Fruit fly (Drosophila melanogaster) whole organism, embryonic: ENCODE results near the gene slif.

Source experiments
- Adf1 ChIP-seq: fragments of 200-800 bp; sonication (Bioruptor generic); IDR thresholded peaks from 2 replicates; pipeline ENCODE4 v1.3.6; 2022; ENCODE audit warnings: missing biosample characterization, missing genetic modification characterization
- Aef1 ChIP-seq: fragments of 200-800 bp; sonication (Bioruptor generic); IDR thresholded peaks from 3 replicates; pipeline ENCODE4 v1.3.6; 2022; ENCODE audit warnings: missing biosample characterization, missing genetic modification characterization
- Asciz ChIP-seq: fragments of 200-800 bp; sonication (Bioruptor generic); optimal IDR thresholded peaks from 2 replicates; lab custom pipeline; 2017; ENCODE audit warnings: missing biosample characterization, mild to moderate bottlenecking, missing genetic modification characterization, missing genetic modification reagents
- BtbVII ChIP-seq: fragments of 200-800 bp; sonication (Bioruptor generic); optimal IDR thresholded peaks from 3 replicates; lab custom pipeline; 2017; ENCODE audit warnings: missing biosample characterization, mild to moderate bottlenecking, missing genetic modification characterization
- CG11560 ChIP-seq: fragments of 200-800 bp; sonication (Bioruptor generic); IDR thresholded peaks from 3 replicates; pipeline ENCODE4 v1.3.6; 2022; ENCODE audit warnings: missing biosample characterization, missing genetic modification characterization
- CG11723 ChIP-seq: fragments of 200-800 bp; sonication (Bioruptor generic); optimal IDR thresholded peaks from 2 replicates; lab custom pipeline; 2017; ENCODE audit warnings: missing biosample characterization, mild to moderate bottlenecking, missing genetic modification characterization
- CG12071 ChIP-seq: fragments of 200-800 bp; sonication (Bioruptor generic); optimal IDR thresholded peaks from 3 replicates; lab custom pipeline; 2018; ENCODE audit warnings: missing biosample characterization, mild to moderate bottlenecking, missing genetic modification characterization
- CG12769 ChIP-seq: fragments of 200-800 bp; sonication (Bioruptor generic); optimal IDR thresholded peaks from 2 replicates; lab custom pipeline; 2019; ENCODE audit warnings: missing biosample characterization, mild to moderate bottlenecking, missing genetic modification characterization, moderate library complexity
- CG13287 ChIP-seq: fragments of 200-800 bp; sonication (Bioruptor generic); IDR thresholded peaks from 2 replicates; pipeline ENCODE4 v1.3.6; 2022; ENCODE audit warnings: missing biosample characterization, missing genetic modification characterization; ENCODE audit not compliant: partially characterized antibody
- CG13775 ChIP-seq: fragments of 200-800 bp; sonication (Bioruptor generic); optimal IDR thresholded peaks from 3 replicates; lab custom pipeline; 2017; ENCODE audit warnings: missing biosample characterization, mild to moderate bottlenecking, missing genetic modification characterization
- CG18599 ChIP-seq: fragments of 200-800 bp; sonication (Bioruptor generic); optimal IDR thresholded peaks from 3 replicates; lab custom pipeline; 2017; ENCODE audit warnings: missing biosample characterization, missing genetic modification characterization, mild to moderate bottlenecking, moderate library complexity, missing genetic modification reagents
- CG2120 ChIP-seq: fragments of 200-800 bp; sonication (Bioruptor generic); optimal IDR thresholded peaks from 3 replicates; lab custom pipeline; 2016; ENCODE audit warnings: missing biosample characterization, missing genetic modification characterization
- CG3163 ChIP-seq: fragments of 200-800 bp; sonication (Bioruptor generic); optimal IDR thresholded peaks from 3 replicates; lab custom pipeline; 2016; ENCODE audit warnings: missing biosample characterization, missing genetic modification characterization
- CG32767 ChIP-seq: fragments of 200-800 bp; sonication (Bioruptor generic); IDR thresholded peaks from 2 replicates; pipeline ENCODE4 v1.3.6; 2022; ENCODE audit warnings: missing biosample characterization, missing genetic modification characterization
- CG5953 ChIP-seq: fragments of 200-800 bp; sonication (Bioruptor generic); IDR thresholded peaks from 2 replicates; pipeline ENCODE4 v1.3.6; 2022; ENCODE audit warnings: missing biosample characterization, missing genetic modification characterization
- CG6254 ChIP-seq: fragments of 200-800 bp; sonication (Bioruptor generic); optimal IDR thresholded peaks from 3 replicates; lab custom pipeline; 2017; ENCODE audit warnings: mild to moderate bottlenecking, missing biosample characterization, missing genetic modification reagents, missing genetic modification characterization
- CG6765 ChIP-seq: fragments of 200-800 bp; sonication (Bioruptor generic); optimal IDR thresholded peaks from 3 replicates; lab custom pipeline; 2017; ENCODE audit warnings: missing biosample characterization, mild to moderate bottlenecking, missing genetic modification characterization
- Deaf1 ChIP-seq: fragments of 200-800 bp; optimal IDR thresholded peaks from 3 replicates; lab custom pipeline; 2019; ENCODE audit warnings: missing biosample characterization, mild to moderate bottlenecking, missing genetic modification characterization, moderate library complexity
- Dll ChIP-seq: fragments of 200-800 bp; sonication (Bioruptor generic); IDR thresholded peaks from 4 replicates; pipeline ENCODE4 v1.3.6; 2022; ENCODE audit warnings: missing biosample characterization, missing genetic modification characterization; ENCODE audit not compliant: partially characterized antibody
- Dp ChIP-seq: fragments of 200-800 bp; sonication (Bioruptor generic); optimal IDR thresholded peaks from 2 replicates; lab custom pipeline; 2018; ENCODE audit warnings: missing biosample characterization, mild to moderate bottlenecking, missing genetic modification characterization, moderate library complexity
- Drgx ChIP-seq: fragments of 200-800 bp; sonication (Bioruptor generic); IDR thresholded peaks from 2 replicates; pipeline ENCODE4 v1.3.6; 2022; ENCODE audit warnings: missing biosample characterization, missing genetic modification characterization
- Hr51 ChIP-seq, 2 experiments: fragments of 200-800 bp; sonication (Bioruptor generic); optimal IDR thresholded peaks; 2 replicates in 1 of 2; 3 replicates in 1 of 2; lab custom pipeline; 2016 to 2018; ENCODE audit warnings: missing biosample characterization in 2 of 2, missing genetic modification characterization in 2 of 2, mild to moderate bottlenecking in 1 of 2, moderate library complexity in 1 of 2
- Jarid2 ChIP-seq: fragments of 200-800 bp; sonication (Bioruptor generic); optimal IDR thresholded peaks from 3 replicates; lab custom pipeline; 2017; ENCODE audit warnings: mild to moderate bottlenecking, missing biosample characterization, missing genetic modification reagents, missing genetic modification characterization
- NFAT ChIP-seq: fragments of 200-800 bp; sonication (Bioruptor generic); IDR thresholded peaks from 2 replicates; pipeline ENCODE4 v1.3.6; 2022; ENCODE audit warnings: missing biosample characterization, missing genetic modification characterization
- Rfx ChIP-seq: fragments of 200-800 bp; sonication (Bioruptor generic); IDR thresholded peaks from 2 replicates; pipeline ENCODE4 v1.3.6; 2022; ENCODE audit warnings: missing biosample characterization, missing genetic modification characterization
- Trl ChIP-seq, 3 experiments: fragments of >200 bp in 2 of 3; fragments of 200-800 bp in 1 of 3; sonication (Bioruptor generic) in 1 of 3; optimal IDR thresholded peaks; 2 replicates in 1 of 3; 3 replicates in 2 of 3; lab custom pipeline; 2016 to 2017; ENCODE audit warnings: missing biosample characterization in 1 of 3, missing genetic modification characterization in 1 of 3
- abd-A ChIP-seq: fragments of 200-800 bp; sonication (Bioruptor generic); optimal IDR thresholded peaks from 3 replicates; lab custom pipeline; 2019; ENCODE audit warnings: missing biosample characterization, mild to moderate bottlenecking, missing genetic modification characterization, moderate library complexity
- bcd ChIP-seq: fragments of 200-800 bp; sonication (Bioruptor generic); optimal IDR thresholded peaks from 2 replicates; lab custom pipeline; 2017; ENCODE audit warnings: missing biosample characterization, mild to moderate bottlenecking, missing genetic modification characterization
- cato ChIP-seq: fragments of 200-800 bp; sonication (Bioruptor generic); optimal IDR thresholded peaks from 2 replicates; lab custom pipeline; 2016; ENCODE audit warnings: missing biosample characterization, missing genetic modification characterization, borderline replicate concordance
- dysf ChIP-seq: fragments of 200-800 bp; sonication (Bioruptor generic); IDR thresholded peaks from 3 replicates; pipeline ENCODE4 v1.3.6; 2022; ENCODE audit warnings: missing biosample characterization, missing genetic modification characterization
- ken ChIP-seq: fragments of 200-800 bp; sonication (Bioruptor generic); IDR thresholded peaks from 3 replicates; pipeline ENCODE4 v1.3.6; 2022; ENCODE audit warnings: missing biosample characterization, missing genetic modification characterization
- lbe ChIP-seq: fragments of 200-800 bp; sonication (Bioruptor generic); optimal IDR thresholded peaks from 2 replicates; lab custom pipeline; 2016; ENCODE audit warnings: missing biosample characterization, mild to moderate bottlenecking, missing genetic modification characterization
- onecut ChIP-seq: fragments of 200-800 bp; sonication (Bioruptor generic); IDR thresholded peaks from 2 replicates; pipeline ENCODE4 v1.3.6; 2022; ENCODE audit warnings: missing biosample characterization, missing genetic modification characterization
- pb ChIP-seq: fragments of 200-800 bp; sonication (Bioruptor generic); optimal IDR thresholded peaks from 3 replicates; lab custom pipeline; 2016; ENCODE audit warnings: missing biosample characterization, missing genetic modification characterization
- phol ChIP-seq: fragments of 200-800 bp; sonication (Bioruptor generic); optimal IDR thresholded peaks from 3 replicates; lab custom pipeline; 2018; ENCODE audit warnings: missing biosample characterization, mild to moderate bottlenecking, missing genetic modification characterization, moderate library complexity
- scrt ChIP-seq: fragments of 200-800 bp; sonication (Bioruptor generic); optimal IDR thresholded peaks from 2 replicates; lab custom pipeline; 2018; ENCODE audit warnings: missing biosample characterization, mild to moderate bottlenecking, missing genetic modification characterization, moderate library complexity
- sima ChIP-seq: fragments of 200-800 bp; sonication (Bioruptor generic); optimal IDR thresholded peaks from 2 replicates; lab custom pipeline; 2016; ENCODE audit warnings: missing biosample characterization, missing genetic modification characterization
- so ChIP-seq: fragments of 200-800 bp; sonication (Bioruptor generic); IDR thresholded peaks from 3 replicates; pipeline ENCODE4 v1.3.6; 2022; ENCODE audit warnings: missing biosample characterization, missing genetic modification characterization
- sob ChIP-seq: fragments of 200-800 bp; sonication (Bioruptor generic); IDR thresholded peaks from 2 replicates; pipeline ENCODE4 v1.3.6; 2022; ENCODE audit warnings: missing biosample characterization, missing genetic modification characterization
- sqz ChIP-seq: fragments of 200-800 bp; sonication (Bioruptor generic); optimal IDR thresholded peaks from 3 replicates; lab custom pipeline; 2018; ENCODE audit warnings: missing biosample characterization, mild to moderate bottlenecking, missing genetic modification characterization
- vvl ChIP-seq: fragments of 200-800 bp; sonication (Bioruptor generic); IDR thresholded peaks from 2 replicates; pipeline ENCODE4 v1.3.6; 2022; ENCODE audit warnings: missing biosample characterization, missing genetic modification characterization
- yki ChIP-seq: fragments of >200 bp; optimal IDR thresholded peaks from 3 replicates; lab custom pipeline; 2018
- zen2 ChIP-seq: fragments of 200-800 bp; sonication (Bioruptor generic); IDR thresholded peaks from 3 replicates; pipeline ENCODE4 v1.3.6; 2022; ENCODE audit warnings: missing biosample characterization, missing genetic modification characterization; ENCODE audit not compliant: partially characterized antibody

The slif gene

dm6 chr3L:22835144-22835964 lies 45.5 kb upstream of the slif start, which contains the start of gene jim (continued):
- TF ChIP-seq sob (GFP tag; lab: Robert Waterston, UW) (no peak), lbe (GFP tag; lab: Kevin White, UChicago) (peak; percentile 43), CG6765 (peak; percentile 37), CG3163 (GFP tag; lab: Kevin White, UChicago) (peak; percentile 27), NFAT (peak; percentile 45; the same call in 1 of the 2 replicates), CG13287 (peak; percentile 65), CG6254 (GFP tag; lab: Kevin White, UChicago) (peak; percentile 19), Drgx (peak; percentile 62), Dll (GFP tag; lab: Robert Waterston, UW) (peak; percentile 53; the same call in 2 of the 4 replicates), scrt (GFP tag; lab: Kevin White, UChicago) (peak; percentile 3), Rfx (GFP tag; lab: Robert Waterston, UW) (peak; percentile 24), Dp (GFP tag; lab: Kevin White, UChicago) (no peak), CG18599 (GFP tag; lab: Kevin White, UChicago) (peak; percentile 49), Deaf1 (peak; percentile 91), CG12769 (tag; lab: Kevin White, UChicago) (peak; percentile 93), onecut (GFP tag; lab: Robert Waterston, UW) (peak; percentile 45; the same call in 1 of the 2 replicates), zen2 (GFP tag; lab: Robert Waterston, UW) (no peak), CG12071 (GFP tag; lab: Kevin White, UChicago) (peak; percentile 30), phol (tag; lab: Kevin White, UChicago) (no peak), sima (GFP tag; lab: Kevin White, UChicago) (no peak), Aef1 (GFP tag; lab: Robert Waterston, UW) (peak; percentile 52; the same call in 1 of the 3 replicates), dysf (GFP tag; lab: Robert Waterston, UW) (peak; percentile 29; the same call in 1 of the 3 replicates), CG2120 (GFP tag; lab: Kevin White, UChicago) (no peak), BtbVII (GFP tag; lab: Kevin White, UChicago) (peak; percentile 25), CG5953 (0 out of 2 replicates have a peak, but pooled peaks have one; percentile 21), Hr51 (GFP tag; optimal IDR thresholded peaks at IDR 0.05; lab: Kevin White, UChicago) (peak in 1 of 2 experiments; percentile 72), vvl (GFP tag; lab: Robert Waterston, UW) (peak; percentile 71), cato (GFP tag; lab: Kevin White, UChicago) (no peak), CG13775 (GFP tag; lab: Kevin White, UChicago) (no peak), Adf1 (GFP tag; lab: Robert Waterston, UW) (peak; percentile 98), pb (no peak), so (peak; percentile 24; the same call in 1 of the 3 replicates), CG32767 (GFP tag; lab: Robert Waterston, UW) (peak; percentile 59; the same call in 1 of the 2 replicates), bcd (peak; percentile 11), abd-A (tag; lab: Kevin White, UChicago) (peak; percentile 83), CG11723 (peak; percentile 14), ken (GFP tag; lab: Robert Waterston, UW) (peak; percentile 20; the same call in 1 of the 3 replicates), CG11560 (no peak), Jarid2 (GFP tag; lab: Kevin White, UChicago) (peak; percentile 25), Asciz (GFP tag; lab: Kevin White, UChicago) (no peak), yki (lab: Kevin White, UChicago) (peak; percentile 42), Trl (optimal IDR thresholded peaks at IDR 0.05; lab: Kevin White, UChicago) (peak; percentile 93 to 97), Trl (GFP tag; optimal IDR thresholded peaks at IDR 0.05; lab: Kevin White, UChicago) (no peak), sqz (GFP tag; lab: Kevin White, UChicago) (peak; percentile 26)
